Fruit fly (Drosophila melanogaster) whole organism, embryonic: Measurements from ENCODE around the gene qm.

ENCODE experiments used
- Asciz ChIP-seq: fragments of 200-800 bp; sonication (Bioruptor generic); optimal IDR thresholded peaks from 2 replicates; lab custom pipeline; 2017; ENCODE audit warnings: missing biosample characterization, mild to moderate bottlenecking, missing genetic modification characterization, missing genetic modification reagents
- BEAF-32 ChIP-seq: fragments of 200-800 bp; sonication (Bioruptor generic); optimal IDR thresholded peaks from 3 replicates; lab custom pipeline; 2017; ENCODE audit warnings: missing biosample characterization, missing genetic modification characterization, mild to moderate bottlenecking, moderate library complexity, missing genetic modification reagents
- Bdp1 ChIP-seq: fragments of 200-800 bp; sonication (Bioruptor generic); optimal IDR thresholded peaks from 3 replicates; lab custom pipeline; 2016; ENCODE audit warnings: missing biosample characterization, missing genetic modification characterization
- CG10209 ChIP-seq: fragments of 200-800 bp; sonication (Bioruptor generic); optimal IDR thresholded peaks from 3 replicates; lab custom pipeline; 2017; ENCODE audit warnings: missing biosample characterization, mild to moderate bottlenecking, missing genetic modification characterization, missing genetic modification reagents
- CG10654 ChIP-seq: fragments of 200-800 bp; sonication (Bioruptor generic); optimal IDR thresholded peaks from 2 replicates; lab custom pipeline; 2016; ENCODE audit warnings: missing biosample characterization, missing genetic modification characterization
- CG1233 ChIP-seq: fragments of 200-800 bp; sonication (Bioruptor generic); optimal IDR thresholded peaks from 4 replicates; lab custom pipeline; 2018; ENCODE audit warnings: missing biosample characterization, mild to moderate bottlenecking, missing genetic modification characterization
- CG13287 ChIP-seq: fragments of 200-800 bp; sonication (Bioruptor generic); IDR thresholded peaks from 2 replicates; pipeline ENCODE4 v1.3.6; 2022; ENCODE audit warnings: missing biosample characterization, missing genetic modification characterization; ENCODE audit not compliant: partially characterized antibody
- CG13296 ChIP-seq: fragments of 200-800 bp; sonication (Bioruptor generic); optimal IDR thresholded peaks from 3 replicates; lab custom pipeline; 2018; ENCODE audit warnings: missing biosample characterization, mild to moderate bottlenecking, missing genetic modification characterization
- CG13775 ChIP-seq: fragments of 200-800 bp; sonication (Bioruptor generic); optimal IDR thresholded peaks from 3 replicates; lab custom pipeline; 2017; ENCODE audit warnings: missing biosample characterization, mild to moderate bottlenecking, missing genetic modification characterization
- CG14441 ChIP-seq: fragments of 200-800 bp; sonication (Bioruptor generic); IDR thresholded peaks from 2 replicates; pipeline ENCODE4 v1.3.6; 2022; ENCODE audit warnings: missing biosample characterization, missing genetic modification characterization
- CG1602 ChIP-seq: fragments of 200-800 bp; sonication (Bioruptor generic); optimal IDR thresholded peaks from 3 replicates; lab custom pipeline; 2016; ENCODE audit warnings: missing biosample characterization, missing genetic modification characterization
- CG17612 ChIP-seq: fragments of 200-800 bp; sonication (Bioruptor generic); IDR thresholded peaks from 2 replicates; pipeline ENCODE4 v1.3.6; 2022; ENCODE audit warnings: missing biosample characterization, missing genetic modification characterization
- CG18011 ChIP-seq: fragments of 200-800 bp; sonication (Bioruptor generic); optimal IDR thresholded peaks from 2 replicates; lab custom pipeline; 2017; ENCODE audit warnings: missing biosample characterization, missing genetic modification characterization, mild to moderate bottlenecking, moderate library complexity, missing genotype
- CG2889 ChIP-seq: fragments of 200-800 bp; sonication (Bioruptor generic); IDR thresholded peaks from 3 replicates; pipeline ENCODE4 v1.3.6; 2022; ENCODE audit warnings: missing biosample characterization, missing genetic modification characterization
- CG30431 ChIP-seq: fragments of 200-800 bp; sonication (Bioruptor generic); optimal IDR thresholded peaks from 2 replicates; lab custom pipeline; 2017; ENCODE audit warnings: missing biosample characterization, missing genetic modification characterization
- CG31224 ChIP-seq: fragments of 200-800 bp; sonication (Bioruptor generic); IDR thresholded peaks from 2 replicates; pipeline ENCODE4 v1.3.6; 2022; ENCODE audit warnings: missing biosample characterization, missing genetic modification characterization
- CG34376 ChIP-seq: fragments of 200-800 bp; sonication (Bioruptor generic); optimal IDR thresholded peaks from 2 replicates; lab custom pipeline; 2018; ENCODE audit warnings: missing biosample characterization, mild to moderate bottlenecking, missing genetic modification characterization
- CG4282 ChIP-seq: fragments of 200-800 bp; sonication (Bioruptor generic); optimal IDR thresholded peaks from 2 replicates; lab custom pipeline; 2016; ENCODE audit warnings: missing biosample characterization, missing genetic modification characterization
- CG6813 ChIP-seq: fragments of 200-800 bp; sonication (Bioruptor generic); optimal IDR thresholded peaks from 2 replicates; lab custom pipeline; 2017; ENCODE audit warnings: missing biosample characterization, missing genetic modification characterization, mild to moderate bottlenecking, moderate library complexity, missing genetic modification reagents
- CG7786 ChIP-seq: fragments of 200-800 bp; sonication (Bioruptor generic); optimal IDR thresholded peaks from 2 replicates; lab custom pipeline; 2016; ENCODE audit warnings: missing biosample characterization, missing genetic modification characterization
- CG8359 ChIP-seq: fragments of 200-800 bp; sonication (Bioruptor generic); optimal IDR thresholded peaks from 2 replicates; lab custom pipeline; 2017; ENCODE audit warnings: missing biosample characterization, mild to moderate bottlenecking, missing genetic modification characterization, borderline replicate concordance
- CG9609 ChIP-seq: fragments of 200-800 bp; sonication (Bioruptor generic); optimal IDR thresholded peaks from 3 replicates; lab custom pipeline; 2016; ENCODE audit warnings: missing biosample characterization, missing genetic modification characterization
- Fer3 ChIP-seq: fragments of 200-800 bp; sonication (Bioruptor generic); optimal IDR thresholded peaks from 2 replicates; lab custom pipeline; 2018; ENCODE audit warnings: missing biosample characterization, mild to moderate bottlenecking, missing genetic modification characterization, moderate library complexity
- Hand ChIP-seq: fragments of 200-800 bp; sonication (Bioruptor generic); optimal IDR thresholded peaks from 2 replicates; lab custom pipeline; 2017; ENCODE audit warnings: mild to moderate bottlenecking, missing biosample characterization, missing genetic modification reagents, missing genetic modification characterization
- HmgD ChIP-seq: fragments of 200-800 bp; sonication (Bioruptor generic); optimal IDR thresholded peaks from 3 replicates; lab custom pipeline; 2016; ENCODE audit warnings: missing biosample characterization, missing genetic modification characterization
- Meics ChIP-seq: fragments of 200-800 bp; sonication (Bioruptor generic); optimal IDR thresholded peaks from 2 replicates; lab custom pipeline; 2017; ENCODE audit warnings: missing biosample characterization, mild to moderate bottlenecking, missing genetic modification characterization
- Spps ChIP-seq: fragments of 200-800 bp; sonication (Bioruptor generic); optimal IDR thresholded peaks from 2 replicates; lab custom pipeline; 2018; ENCODE audit warnings: missing biosample characterization, mild to moderate bottlenecking, missing genetic modification characterization
- abd-A ChIP-seq: fragments of 200-800 bp; sonication (Bioruptor generic); optimal IDR thresholded peaks from 3 replicates; lab custom pipeline; 2019; ENCODE audit warnings: missing biosample characterization, mild to moderate bottlenecking, missing genetic modification characterization, moderate library complexity
- bab2 ChIP-seq: fragments of 200-800 bp; sonication (Bioruptor generic); optimal IDR thresholded peaks from 2 replicates; lab custom pipeline; 2016; ENCODE audit warnings: missing biosample characterization, missing genetic modification characterization
- ci ChIP-seq: fragments of 200-800 bp; sonication (Bioruptor generic); IDR thresholded peaks from 3 replicates; pipeline ENCODE4 v1.3.6; 2022; ENCODE audit warnings: missing biosample characterization, missing genetic modification characterization
- croc ChIP-seq: fragments of 200-800 bp; sonication (Bioruptor generic); conservative IDR thresholded peaks from 3 replicates; pipeline ENCODE4 v1.3.6; 2022; ENCODE audit warnings: missing biosample characterization, missing genetic modification characterization
- dm ChIP-seq: fragments of 200-800 bp; sonication (Bioruptor generic); optimal IDR thresholded peaks from 3 replicates; lab custom pipeline; 2016; ENCODE audit warnings: missing biosample characterization, missing genetic modification characterization
- ems ChIP-seq: fragments of 200-800 bp; sonication (Bioruptor generic); optimal IDR thresholded peaks from 3 replicates; lab custom pipeline; 2016; ENCODE audit warnings: missing biosample characterization, missing genetic modification characterization
- h ChIP-seq: fragments of >200 bp; optimal IDR thresholded peaks from 2 replicates; lab custom pipeline; 2017
- her ChIP-seq: fragments of 200-800 bp; sonication (Bioruptor generic); optimal IDR thresholded peaks from 2 replicates; lab custom pipeline; 2016; ENCODE audit warnings: missing biosample characterization, missing genetic modification characterization
- hkb ChIP-seq, 2 experiments: fragments of 200-800 bp in 1 of 2; fragments of >200 bp in 1 of 2; sonication (Bioruptor generic) in 1 of 2; IDR thresholded peaks in 1 of 2; optimal IDR thresholded peaks in 1 of 2; 2 replicates each; pipeline versions ENCODE4 v1.3.6 to Lab custom; 2017 to 2022; ENCODE audit warnings: missing biosample characterization in 1 of 2, missing genetic modification characterization in 1 of 2
- insv ChIP-seq, 2 experiments: fragments of 200-800 bp; sonication (Bioruptor generic); optimal IDR thresholded peaks; 3 replicates each; lab custom pipeline; 2016 to 2018; ENCODE audit warnings: missing biosample characterization in 2 of 2, missing genetic modification characterization in 2 of 2
- lmd ChIP-seq: fragments of 200-800 bp; sonication (Bioruptor generic); IDR thresholded peaks from 2 replicates; pipeline ENCODE4 v1.3.6; 2022; ENCODE audit warnings: missing biosample characterization, missing genetic modification characterization
- oc ChIP-seq: fragments of 200-800 bp; sonication (Bioruptor generic); optimal IDR thresholded peaks from 2 replicates; lab custom pipeline; 2018; ENCODE audit warnings: missing biosample characterization, mild to moderate bottlenecking, missing genetic modification characterization, moderate library complexity
- org-1 ChIP-seq: fragments of 200-800 bp; sonication (Bioruptor generic); optimal IDR thresholded peaks from 2 replicates; lab custom pipeline; 2017; ENCODE audit warnings: missing biosample characterization, missing genetic modification characterization
- p53 ChIP-seq: fragments of 200-800 bp; sonication (Bioruptor generic); optimal IDR thresholded peaks from 2 replicates; lab custom pipeline; 2016; ENCODE audit warnings: missing biosample characterization, missing genetic modification characterization
- peb ChIP-seq: fragments of 200-800 bp; sonication (Bioruptor generic); IDR thresholded peaks from 2 replicates; pipeline ENCODE4 v1.3.6; 2022; ENCODE audit warnings: missing biosample characterization, missing genetic modification characterization
- row ChIP-seq: fragments of 200-800 bp; sonication (Bioruptor generic); IDR thresholded peaks from 3 replicates; pipeline ENCODE4 v1.3.6; 2022; ENCODE audit warnings: missing biosample characterization, missing genetic modification characterization
- schlank ChIP-seq: fragments of 200-800 bp; sonication (Bioruptor generic); optimal IDR thresholded peaks from 2 replicates; lab custom pipeline; 2018; ENCODE audit warnings: missing biosample characterization, mild to moderate bottlenecking, missing genetic modification characterization
- stc ChIP-seq: fragments of 200-800 bp; sonication (Bioruptor generic); IDR thresholded peaks from 2 replicates; pipeline ENCODE4 v1.3.6; 2022; ENCODE audit warnings: missing biosample characterization, missing genetic modification characterization

qm gene

DNA sequence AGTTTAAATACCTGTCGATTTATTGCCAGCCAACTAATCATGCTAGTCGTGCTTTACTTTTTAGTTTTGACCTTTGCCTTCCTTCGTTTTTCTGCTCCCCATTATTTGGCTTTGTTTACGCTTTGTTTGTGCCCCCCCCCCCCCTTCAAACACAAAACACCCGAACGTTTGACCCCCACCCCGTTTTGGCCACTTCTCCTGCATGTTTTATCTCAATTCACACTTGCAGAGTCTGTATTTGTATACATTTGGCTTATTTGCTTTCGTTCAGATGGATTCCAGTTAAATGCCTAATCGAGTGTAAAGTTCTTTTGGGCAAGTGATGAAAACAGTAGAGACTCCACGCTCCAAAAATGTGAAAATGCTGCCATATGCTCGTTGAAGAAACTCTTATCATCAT is 1.2 kb downstream of the qm start (continued):
- TF ChIP-seq HmgD (GFP tag; lab: Kevin White, UChicago) (no peak), her (GFP tag; lab: Kevin White, UChicago) (no peak), Meics (GFP tag; lab: Kevin White, UChicago) (peak; percentile 16), CG8359 (GFP tag; lab: Kevin White, UChicago) (no peak), CG18011 (no peak), stc (peak; percentile 46; the same call in 1 of the 2 replicates), abd-A (tag; lab: Kevin White, UChicago) (no peak), CG10209 (GFP tag; lab: Kevin White, UChicago) (no peak), CG30431 (GFP tag; lab: Kevin White, UChicago) (no peak), ci (GFP tag; lab: Robert Waterston, UW) (no peak), Bdp1 (GFP tag; lab: Kevin White, UChicago) (no peak), CG14441 (GFP tag; lab: Robert Waterston, UW) (no peak), bab2 (no peak), Hand (GFP tag; lab: Kevin White, UChicago) (peak; percentile 47), CG4282 (no peak), CG34376 (peak; percentile 15), CG13287 (GFP tag; lab: Robert Waterston, UW) (no peak), oc (no peak), Asciz (GFP tag; lab: Kevin White, UChicago) (peak; percentile 4), CG17612 (no peak), hkb (optimal IDR thresholded peaks at IDR 0.05; lab: Kevin White, UChicago) (no peak), hkb (GFP tag; IDR thresholded peaks at IDR 0.05; lab: Robert Waterston, UW) (no peak), BEAF-32 (no peak), CG13296 (GFP tag; lab: Kevin White, UChicago) (no peak), lmd (no peak), schlank (tag; lab: Kevin White, UChicago) (no peak), CG13775 (GFP tag; lab: Kevin White, UChicago) (no peak), CG10654 (GFP tag; lab: Kevin White, UChicago) (no peak), row (GFP tag; lab: Robert Waterston, UW) (no peak), Spps (tag; lab: Kevin White, UChicago) (no peak), CG6813 (GFP tag; lab: Kevin White, UChicago) (peak; percentile 23), CG31224 (no peak), Fer3 (no peak), p53 (GFP tag; lab: Kevin White, UChicago) (no peak), insv (GFP tag; optimal IDR thresholded peaks at IDR 0.05; lab: Kevin White, UChicago) (no peak), CG7786 (GFP tag; lab: Kevin White, UChicago) (no peak), croc (GFP tag; lab: Robert Waterston, UW) (no peak), dm (GFP tag; lab: Kevin White, UChicago) (no peak), CG1602 (no peak), ems (GFP tag; lab: Kevin White, UChicago) (no peak), CG1233 (peak; percentile 18), h (no peak), CG9609 (GFP tag; lab: Kevin White, UChicago) (no peak), CG2889 (GFP tag; lab: Robert Waterston, UW) (no peak), peb (GFP tag; lab: Robert Waterston, UW) (no peak), org-1 (GFP tag; lab: Kevin White, UChicago) (peak; percentile 56)
